Fruit fly (Drosophila melanogaster) whole organism, adult: ENCODE results near the gene CG11815.

Experiments
- CG14711 ChIP-seq: fragments of 200-800 bp; sonication (Bioruptor generic); optimal IDR thresholded peaks from 2 replicates; lab custom pipeline; 2018; ENCODE audit warnings: missing biosample characterization, mild to moderate bottlenecking, missing genetic modification characterization, moderate library complexity
- CG1620 ChIP-seq: fragments of 200-800 bp; sonication (Bioruptor generic); optimal IDR thresholded peaks from 2 replicates; lab custom pipeline; 2016; ENCODE audit warnings: missing biosample characterization, missing genetic modification characterization
- CG33017 ChIP-seq: fragments of 200-800 bp; sonication (Bioruptor generic); optimal IDR thresholded peaks from 2 replicates; lab custom pipeline; 2018; ENCODE audit warnings: missing biosample characterization, mild to moderate bottlenecking, missing genetic modification characterization, moderate library complexity
- CG7045 ChIP-seq: fragments of 200-800 bp; sonication (Bioruptor generic); optimal IDR thresholded peaks from 2 replicates; lab custom pipeline; 2017; ENCODE audit warnings: missing biosample characterization, mild to moderate bottlenecking, missing genetic modification characterization
- Crg-1 ChIP-seq: fragments of 200-800 bp; sonication (Bioruptor generic); optimal IDR thresholded peaks from 2 replicates; lab custom pipeline; 2016; ENCODE audit warnings: missing biosample characterization, missing genetic modification characterization
- cic ChIP-seq: fragments of 200-800 bp; sonication (Bioruptor generic); optimal IDR thresholded peaks from 2 replicates; lab custom pipeline; 2017; ENCODE audit warnings: missing biosample characterization, mild to moderate bottlenecking, missing genetic modification characterization, moderate library complexity
- kay ChIP-seq: fragments of 200-800 bp; sonication (Bioruptor generic); peaks from one replicate; lab custom pipeline; 2016; ENCODE audit warnings: missing biosample characterization, missing genetic modification characterization, borderline replicate concordance
- pad ChIP-seq: fragments of 200-800 bp; sonication (Bioruptor generic); optimal IDR thresholded peaks from 3 replicates; lab custom pipeline; 2017; ENCODE audit warnings: missing biosample characterization, missing genetic modification characterization, mild to moderate bottlenecking, moderate library complexity, missing genetic modification reagents
- toe ChIP-seq: fragments of 200-800 bp; sonication (Bioruptor generic); optimal IDR thresholded peaks from 2 replicates; lab custom pipeline; 2016; ENCODE audit warnings: missing biosample characterization, missing genetic modification characterization

DNA sequence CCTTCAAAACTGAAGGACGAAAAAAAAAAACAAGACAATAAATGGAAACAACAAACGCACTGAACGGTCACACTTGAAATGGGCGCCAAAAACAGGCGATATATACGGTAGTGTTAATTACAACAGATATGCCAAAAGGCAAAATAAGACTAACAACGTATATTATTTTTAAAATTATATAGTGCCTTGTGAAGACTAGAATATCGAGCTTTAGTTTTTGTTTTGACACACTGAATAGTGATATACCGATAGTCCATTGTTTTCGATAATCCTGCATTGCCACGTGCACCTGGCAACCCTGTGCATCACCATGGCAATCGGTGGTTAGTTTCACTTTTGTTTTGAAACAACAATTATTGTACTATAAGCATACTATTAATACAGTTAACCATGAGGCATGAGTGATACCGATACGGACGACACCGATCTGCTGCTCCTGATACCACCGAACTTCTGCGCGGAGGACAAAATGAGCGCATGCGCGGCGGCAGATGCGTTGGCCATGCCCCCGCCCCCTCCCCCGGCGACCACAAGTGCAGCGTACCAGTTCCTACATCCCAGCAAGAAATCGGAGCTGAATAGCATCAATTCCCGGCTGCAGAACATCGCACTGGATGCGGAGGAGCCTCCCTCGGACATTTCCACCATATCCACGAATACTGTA lies 23.4 kb downstream of the CG11815 start, which contains the start of the genes mu2 and Cnb:
- TF ChIP-seq CG33017 (tag; lab: Kevin White, UChicago) (no peak), kay (GFP tag; lab: Kevin White, UChicago) (no peak), toe (GFP tag; lab: Kevin White, UChicago) (peak; percentile 71), CG7045 (peak; percentile 25), cic (GFP tag; lab: Kevin White, UChicago) (no peak), CG1620 (GFP tag; lab: Kevin White, UChicago) (peak; percentile 9), CG14711 (tag; lab: Kevin White, UChicago) (peak; percentile 94), Crg-1 (GFP tag; lab: Kevin White, UChicago) (no peak), pad (GFP tag; lab: Kevin White, UChicago) (no peak)
